Worm (Caenorhabditis elegans): Measurements from ENCODE around the gene rde-8.

DNA sequence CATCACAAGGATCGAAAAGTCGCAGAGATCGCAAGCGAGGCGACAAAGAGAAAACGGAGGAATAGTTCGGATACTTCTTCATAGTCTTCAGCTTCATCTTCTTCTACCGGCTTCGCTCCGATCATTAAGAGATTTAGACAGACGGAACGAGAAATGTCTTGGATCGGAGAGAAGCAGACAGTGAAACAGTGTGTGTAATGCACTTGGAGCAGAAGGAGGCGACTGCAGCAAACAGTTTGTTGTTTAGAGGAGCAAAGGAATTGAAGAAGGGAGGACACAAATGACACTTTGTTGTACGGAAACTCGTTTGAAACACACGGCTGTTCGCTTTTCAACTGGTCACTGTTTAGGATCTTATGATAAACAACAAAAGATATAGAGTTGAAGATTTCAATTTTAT, 3.7 kb downstream of the rde-8 start:
- no peak for TF ChIP-seq him-1 (tag; optimal IDR thresholded peaks at IDR 0.05)
- no peak for TF ChIP-seq W03F9.2 (tag; optimal IDR thresholded peaks at IDR 0.05)
- no peak for TF ChIP-seq dao-5 (tag; optimal IDR thresholded peaks at IDR 0.05)

All from whole organism, L4/young adult.